Worm (Caenorhabditis elegans): ENCODE results near the gene rpl-21.

DNA sequence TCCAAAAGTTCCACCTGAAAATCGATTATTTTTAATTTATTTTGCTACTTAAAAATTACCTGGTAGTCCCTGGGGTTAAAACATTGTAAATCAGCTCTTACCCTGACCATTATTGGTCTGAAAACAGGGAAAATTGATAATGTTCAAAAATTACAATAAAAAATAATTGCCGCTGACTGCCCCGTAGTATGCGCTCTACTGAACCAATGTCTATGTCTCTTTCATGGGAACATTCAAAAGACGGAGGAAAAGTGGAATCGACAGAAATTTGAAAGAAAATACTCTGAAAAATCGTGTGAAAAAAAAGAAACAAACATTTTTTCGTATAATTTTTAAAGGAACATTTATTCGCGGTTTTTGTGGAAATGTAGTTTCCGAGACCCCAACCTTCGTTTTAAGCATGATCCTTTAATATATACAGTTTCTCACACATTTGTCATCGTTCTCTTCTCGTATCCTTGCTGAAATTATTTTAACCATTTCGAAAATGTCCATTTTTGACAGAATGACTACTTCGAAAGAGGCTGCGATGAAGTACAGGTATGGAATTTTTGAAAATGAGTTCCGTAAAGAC lies 49.8 kb downstream of the rpl-21 start, which contains the start of the genes dcr-1 and apc-2:
- TF ChIP-seq elt-1 (tag; optimal IDR thresholded peaks at IDR 0.05) (no peak), unc-39 (tag; optimal IDR thresholded peaks at IDR 0.05) (no peak), ceh-16 (tag; optimal IDR thresholded peaks at IDR 0.05) (no peak), fos-1 (tag; optimal IDR thresholded peaks at IDR 0.05) (no peak)
